Fruit fly (Drosophila melanogaster) whole organism, embryonic: ENCODE data around the gene CG3277.

Source experiments
- Blimp-1 ChIP-seq: fragments of 200-800 bp; sonication (Bioruptor generic); optimal IDR thresholded peaks from 3 replicates; lab custom pipeline; 2018; ENCODE audit warnings: missing biosample characterization, missing genetic modification characterization, mild to moderate bottlenecking, moderate library complexity, missing genetic modification reagents
- CG10209 ChIP-seq: fragments of 200-800 bp; sonication (Bioruptor generic); optimal IDR thresholded peaks from 3 replicates; lab custom pipeline; 2017; ENCODE audit warnings: missing biosample characterization, mild to moderate bottlenecking, missing genetic modification characterization, missing genetic modification reagents
- CG1024 ChIP-seq: fragments of 200-800 bp; sonication (Bioruptor generic); IDR thresholded peaks from 2 replicates; pipeline ENCODE4 v1.3.6; 2022; ENCODE audit warnings: missing biosample characterization, missing genetic modification characterization
- CG12219 ChIP-seq: fragments of 200-800 bp; sonication (Bioruptor generic); optimal IDR thresholded peaks from 3 replicates; lab custom pipeline; 2018; ENCODE audit warnings: missing biosample characterization, mild to moderate bottlenecking, missing genetic modification characterization
- CG12391 ChIP-seq: fragments of 200-800 bp; sonication (Bioruptor generic); optimal IDR thresholded peaks from 3 replicates; lab custom pipeline; 2018; ENCODE audit warnings: missing biosample characterization, mild to moderate bottlenecking, missing genetic modification characterization, moderate library complexity
- CG13424 ChIP-seq: fragments of 200-800 bp; sonication (Bioruptor generic); optimal IDR thresholded peaks from 2 replicates; lab custom pipeline; 2019; ENCODE audit warnings: missing biosample characterization, mild to moderate bottlenecking, missing genetic modification characterization, moderate library complexity
- CG14050 ChIP-seq: fragments of 200-800 bp; sonication (Bioruptor generic); IDR thresholded peaks from 3 replicates; pipeline ENCODE4 v1.3.6; 2022; ENCODE audit warnings: missing biosample characterization, missing genetic modification characterization
- CG15073 ChIP-seq: fragments of 200-800 bp; sonication (Bioruptor generic); optimal IDR thresholded peaks from 2 replicates; lab custom pipeline; 2016; ENCODE audit warnings: missing biosample characterization, missing genetic modification characterization
- CG1529 ChIP-seq: fragments of 200-800 bp; sonication (Bioruptor generic); optimal IDR thresholded peaks from 3 replicates; lab custom pipeline; 2018; ENCODE audit warnings: missing biosample characterization, missing genetic modification characterization
- CG1603 ChIP-seq: fragments of 200-800 bp; sonication (Bioruptor generic); optimal IDR thresholded peaks from 2 replicates; lab custom pipeline; 2019; ENCODE audit warnings: missing biosample characterization, mild to moderate bottlenecking, missing genetic modification characterization, moderate library complexity
- CG1647 ChIP-seq: fragments of 200-800 bp; sonication (Bioruptor generic); optimal IDR thresholded peaks from 3 replicates; lab custom pipeline; 2016; ENCODE audit warnings: missing biosample characterization, missing genetic modification characterization
- CG18262 ChIP-seq: fragments of 200-800 bp; optimal IDR thresholded peaks from 3 replicates; lab custom pipeline; 2019; ENCODE audit warnings: missing biosample characterization, mild to moderate bottlenecking, missing genetic modification characterization, moderate library complexity
- CG18764 ChIP-seq: fragments of 200-800 bp; sonication (Bioruptor generic); optimal IDR thresholded peaks from 3 replicates; lab custom pipeline; 2016; ENCODE audit warnings: missing biosample characterization, missing genetic modification characterization
- CG2678 ChIP-seq: fragments of 200-800 bp; sonication (Bioruptor generic); optimal IDR thresholded peaks from 3 replicates; lab custom pipeline; 2019; ENCODE audit warnings: missing biosample characterization, mild to moderate bottlenecking, missing genetic modification characterization, moderate library complexity
- CG2875 ChIP-seq: fragments of 200-800 bp; sonication (Bioruptor generic); optimal IDR thresholded peaks from 2 replicates; lab custom pipeline; 2017; ENCODE audit warnings: missing biosample characterization, mild to moderate bottlenecking, missing genetic modification characterization, missing genetic modification reagents
- CG31224 ChIP-seq: fragments of 200-800 bp; sonication (Bioruptor generic); IDR thresholded peaks from 2 replicates; pipeline ENCODE4 v1.3.6; 2022; ENCODE audit warnings: missing biosample characterization, missing genetic modification characterization
- CG34422 ChIP-seq: fragments of 200-800 bp; sonication (Bioruptor generic); IDR thresholded peaks from 3 replicates; pipeline ENCODE4 v1.3.6; 2022; ENCODE audit warnings: missing biosample characterization, missing genetic modification characterization
- CG4360 ChIP-seq: fragments of 200-800 bp; sonication (Bioruptor generic); IDR thresholded peaks from 2 replicates; pipeline ENCODE4 v1.3.6; 2022; ENCODE audit warnings: missing biosample characterization, missing genetic modification characterization
- CG6272 ChIP-seq: fragments of 200-800 bp; sonication (Bioruptor generic); IDR thresholded peaks from 2 replicates; pipeline ENCODE4 v1.3.6; 2022; ENCODE audit warnings: missing biosample characterization, missing genetic modification characterization
- CG7372 ChIP-seq: fragments of 200-800 bp; sonication (Bioruptor generic); IDR thresholded peaks from 2 replicates; pipeline ENCODE4 v1.3.6; 2022; ENCODE audit warnings: missing biosample characterization, missing genetic modification characterization
- CG7556 ChIP-seq: fragments of 200-800 bp; sonication (Bioruptor generic); optimal IDR thresholded peaks from 2 replicates; lab custom pipeline; 2017; ENCODE audit warnings: missing biosample characterization, mild to moderate bottlenecking, missing genetic modification characterization
- CG7839 ChIP-seq: fragments of 200-800 bp; sonication (Bioruptor generic); optimal IDR thresholded peaks from 3 replicates; lab custom pipeline; 2018; ENCODE audit warnings: missing biosample characterization, mild to moderate bottlenecking, missing genetic modification characterization, moderate library complexity
- CG8765 ChIP-seq: fragments of 200-800 bp; sonication (Bioruptor generic); IDR thresholded peaks from 2 replicates; pipeline ENCODE4 v1.3.6; 2022; ENCODE audit warnings: missing biosample characterization, missing genetic modification characterization
- CG8924 ChIP-seq: fragments of 200-800 bp; optimal IDR thresholded peaks from 3 replicates; lab custom pipeline; 2019; ENCODE audit warnings: missing biosample characterization, mild to moderate bottlenecking, missing genetic modification characterization, moderate library complexity
- CG9437 ChIP-seq: fragments of 200-800 bp; sonication (Bioruptor generic); optimal IDR thresholded peaks from 2 replicates; lab custom pipeline; 2018; ENCODE audit warnings: missing biosample characterization, mild to moderate bottlenecking, missing genetic modification characterization
- CoRest ChIP-seq: fragments of 200-800 bp; sonication (Bioruptor generic); optimal IDR thresholded peaks from 3 replicates; lab custom pipeline; 2018; ENCODE audit warnings: missing biosample characterization, mild to moderate bottlenecking, missing genetic modification characterization, moderate library complexity
- Dad ChIP-seq: fragments of 200-800 bp; sonication (Bioruptor generic); optimal IDR thresholded peaks from 3 replicates; lab custom pipeline; 2016; ENCODE audit warnings: missing biosample characterization, missing genetic modification characterization
- Dp ChIP-seq: fragments of 200-800 bp; sonication (Bioruptor generic); optimal IDR thresholded peaks from 2 replicates; lab custom pipeline; 2018; ENCODE audit warnings: missing biosample characterization, mild to moderate bottlenecking, missing genetic modification characterization, moderate library complexity
- H2.0 ChIP-seq: fragments of 200-800 bp; sonication (Bioruptor generic); IDR thresholded peaks from 2 replicates; pipeline ENCODE4 v1.3.6; 2022; ENCODE audit warnings: missing biosample characterization, missing genetic modification characterization
- Mes4 ChIP-seq: fragments of 200-800 bp; sonication (Bioruptor generic); optimal IDR thresholded peaks from 2 replicates; lab custom pipeline; 2016; ENCODE audit warnings: missing biosample characterization, missing genetic modification characterization
- Ptx1 ChIP-seq: fragments of 200-800 bp; sonication (Bioruptor generic); IDR thresholded peaks from 2 replicates; pipeline ENCODE4 v1.3.6; 2022; ENCODE audit warnings: missing biosample characterization, missing genetic modification characterization
- Sin3A ChIP-seq: fragments of >200 bp; optimal IDR thresholded peaks from 2 replicates; lab custom pipeline; 2018
- Sox102F ChIP-seq: fragments of 200-800 bp; sonication (Bioruptor generic); optimal IDR thresholded peaks from 2 replicates; lab custom pipeline; 2018; ENCODE audit warnings: missing biosample characterization, mild to moderate bottlenecking, missing genetic modification characterization, moderate library complexity
- Vsx1 ChIP-seq: fragments of 200-800 bp; sonication (Bioruptor generic); optimal IDR thresholded peaks from 2 replicates; lab custom pipeline; 2017; ENCODE audit warnings: missing biosample characterization, mild to moderate bottlenecking, missing genetic modification characterization, missing genetic modification reagents
- amos ChIP-seq: fragments of 200-800 bp; sonication (Bioruptor generic); IDR thresholded peaks from 2 replicates; pipeline ENCODE4 v1.3.6; 2022; ENCODE audit warnings: missing biosample characterization, missing genetic modification characterization; ENCODE audit not compliant: partially characterized antibody
- esg ChIP-seq: fragments of 200-800 bp; sonication (Bioruptor generic); conservative IDR thresholded peaks from 2 replicates; pipeline ENCODE4 v1.3.6; 2022; ENCODE audit warnings: missing biosample characterization, missing genetic modification characterization
- ewg ChIP-seq: fragments of 200-800 bp; sonication (Bioruptor generic); optimal IDR thresholded peaks from 3 replicates; lab custom pipeline; 2017; ENCODE audit warnings: mild to moderate bottlenecking, missing biosample characterization, missing genetic modification reagents, missing genetic modification characterization
- gce ChIP-seq: fragments of 200-800 bp; sonication (Bioruptor generic); IDR thresholded peaks from 3 replicates; pipeline ENCODE4 v1.3.6; 2022; ENCODE audit warnings: missing biosample characterization, missing genetic modification characterization
- her ChIP-seq: fragments of 200-800 bp; sonication (Bioruptor generic); optimal IDR thresholded peaks from 2 replicates; lab custom pipeline; 2016; ENCODE audit warnings: missing biosample characterization, missing genetic modification characterization
- jumu ChIP-seq: fragments of 200-800 bp; sonication (Bioruptor generic); optimal IDR thresholded peaks from 3 replicates; lab custom pipeline; 2016; ENCODE audit warnings: missing biosample characterization, missing genetic modification characterization
- mirr ChIP-seq: fragments of 200-800 bp; sonication (Bioruptor generic); optimal IDR thresholded peaks from 3 replicates; lab custom pipeline; 2018; ENCODE audit warnings: missing biosample characterization, mild to moderate bottlenecking, missing genetic modification characterization
- pita ChIP-seq: fragments of 200-800 bp; sonication (Bioruptor generic); optimal IDR thresholded peaks from 2 replicates; lab custom pipeline; 2017; ENCODE audit warnings: missing biosample characterization, mild to moderate bottlenecking, missing genetic modification characterization
- prd ChIP-seq, 3 experiments: fragments of >200 bp in 2 of 3; fragments of 200-800 bp in 1 of 3; sonication (Bioruptor generic) in 1 of 3; optimal IDR thresholded peaks in 2 of 3; IDR thresholded peaks in 1 of 3; 2 replicates in 2 of 3; 3 replicates in 1 of 3; pipeline versions ENCODE4 v1.3.6 to Lab custom; 2017 to 2022; ENCODE audit warnings: missing biosample characterization in 1 of 3, missing genetic modification characterization in 1 of 3
- slbo ChIP-seq: fragments of 200-800 bp; sonication (Bioruptor generic); IDR thresholded peaks from 2 replicates; pipeline ENCODE4 v1.3.6; 2022; ENCODE audit warnings: missing biosample characterization, missing genetic modification characterization
- slp2 ChIP-seq: fragments of 200-800 bp; sonication (Bioruptor generic); optimal IDR thresholded peaks from 2 replicates; lab custom pipeline; 2016; ENCODE audit warnings: missing biosample characterization, missing genetic modification characterization
- tna ChIP-seq: fragments of 200-800 bp; sonication (Bioruptor generic); IDR thresholded peaks from 2 replicates; pipeline ENCODE4 v1.3.6; 2022; ENCODE audit warnings: missing biosample characterization, missing genetic modification characterization; ENCODE audit not compliant: partially characterized antibody
- zfh1 ChIP-seq: fragments of 200-800 bp; sonication (Bioruptor generic); IDR thresholded peaks from 3 replicates; pipeline ENCODE4 v1.3.6; 2022; ENCODE audit warnings: missing biosample characterization, missing genetic modification characterization

The CG3277 gene

DNA sequence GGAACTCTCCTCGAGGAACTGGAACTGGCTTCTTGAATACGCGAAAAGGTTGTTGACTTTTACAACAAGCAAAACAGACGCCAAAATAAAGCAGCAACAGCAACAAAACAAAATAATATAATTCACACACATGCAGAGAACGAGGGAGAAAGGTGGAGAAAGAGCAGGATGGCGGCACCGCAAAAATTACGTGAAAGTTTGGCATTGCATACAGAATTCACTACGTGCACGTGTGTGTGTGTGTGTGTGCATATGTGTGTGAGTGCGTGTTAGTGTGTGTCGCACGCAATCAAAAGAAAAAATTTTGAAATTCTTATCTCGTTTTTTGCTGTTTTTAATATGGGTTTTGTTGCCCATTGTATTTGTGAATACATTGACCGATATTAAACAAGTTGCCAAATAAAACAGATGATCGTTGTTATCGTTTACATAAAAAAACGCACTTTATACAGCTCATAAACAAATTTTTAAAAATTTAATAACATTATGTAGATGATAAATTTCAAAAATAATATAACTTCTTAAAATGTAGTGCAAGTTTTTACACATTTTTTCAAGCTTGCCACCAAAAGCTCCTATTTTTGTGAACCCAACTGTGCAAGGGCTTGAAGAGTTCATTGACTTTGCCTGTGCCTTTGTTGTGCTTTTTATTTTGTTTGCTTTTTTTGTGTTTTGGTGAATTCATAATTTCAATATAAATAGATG lies 37.5 kb downstream of the CG3277 start (continued):
- peak; percentile 41 for TF ChIP-seq CG2678
- no peak for TF ChIP-seq H2.0
- no peak for TF ChIP-seq CG8765 (GFP tag; lab: Robert Waterston, UW)
- TF ChIP-seq CG9437, result peak; percentile 12
- TF ChIP-seq jumu, result no peak
- TF ChIP-seq CG18262, result peak; percentile 36
- no peak for TF ChIP-seq CG1529
- TF ChIP-seq CG7556 (GFP tag; lab: Kevin White, UChicago), result no peak
- no peak; the same call in 1 of the 2 replicates for TF ChIP-seq Ptx1
- TF ChIP-seq Vsx1 (GFP tag; lab: Kevin White, UChicago), result no peak
- no peak for TF ChIP-seq CG13424 (tag; lab: Kevin White, UChicago)
- no peak for TF ChIP-seq Dp (GFP tag; lab: Kevin White, UChicago)
- no peak for TF ChIP-seq Sin3A (lab: Kevin White, UChicago)
- TF ChIP-seq slp2 (GFP tag; lab: Kevin White, UChicago), result no peak
- TF ChIP-seq CG8924 (tag; lab: Kevin White, UChicago), result no peak
- no peak for TF ChIP-seq CG18764
- no peak for TF ChIP-seq CoRest (tag; lab: Kevin White, UChicago)
- TF ChIP-seq ewg (GFP tag; lab: Kevin White, UChicago), result no peak
- no peak for TF ChIP-seq Mes4 (GFP tag; lab: Kevin White, UChicago)
- TF ChIP-seq CG7839, result peak; percentile 44
- no peak for TF ChIP-seq CG12219
- no peak for TF ChIP-seq CG15073 (GFP tag; lab: Kevin White, UChicago)
- TF ChIP-seq CG1024 (GFP tag; lab: Robert Waterston, UW), result peak; percentile 27; the same call in 1 of the 2 replicates
- no peak for TF ChIP-seq CG34422 (GFP tag; lab: Robert Waterston, UW)
- no peak for TF ChIP-seq pita
- 0 out of 3 replicates have a peak, but pooled peaks have one; percentile 9 for TF ChIP-seq zfh1 (GFP tag; lab: Robert Waterston, UW)

- TF ChIP-seq CG12391, result no peak
- TF ChIP-seq CG7372 (GFP tag; lab: Robert Waterston, UW), result peak; percentile 55
These were observed 38.5 kb downstream of the CG3277 start for dm6 chr2L:3342369-3342768.

DNA sequence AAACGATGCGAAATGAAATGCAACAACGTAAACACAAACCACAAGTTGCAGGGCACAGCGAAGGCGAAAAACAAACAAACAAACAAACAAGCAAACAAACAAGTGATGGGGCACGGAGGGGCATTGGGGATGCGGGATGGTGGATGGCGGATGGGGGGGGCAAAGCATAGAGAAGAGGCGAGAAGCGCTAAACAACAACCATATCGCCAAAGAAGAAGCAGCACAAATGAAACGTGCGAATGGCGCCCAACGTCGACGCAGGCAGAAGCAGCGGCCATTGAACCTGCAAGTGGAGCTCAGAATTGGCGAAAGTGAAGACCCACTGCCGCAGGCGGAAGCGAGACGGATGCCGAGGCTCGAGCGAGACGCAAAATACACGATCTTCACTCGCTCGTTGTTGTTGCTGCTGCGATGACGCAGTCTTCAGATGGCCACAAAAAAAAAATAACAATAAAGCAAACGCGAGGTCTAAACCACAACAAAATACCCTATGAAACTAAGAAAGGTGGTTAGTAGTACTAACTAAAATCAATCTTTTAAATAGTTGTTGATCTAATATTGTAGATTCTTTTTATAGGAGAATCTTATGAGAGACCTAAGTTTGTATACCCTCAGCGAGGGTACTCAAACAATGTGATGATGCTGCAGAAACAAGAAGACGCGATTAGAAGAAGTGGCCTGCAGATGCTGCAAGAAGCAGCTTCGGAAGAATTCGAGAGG lies 42.0 kb downstream of the CG3277 start:
- TF ChIP-seq CG1603 (tag; lab: Kevin White, UChicago) (peak; percentile 28), CG1647 (GFP tag; lab: Kevin White, UChicago) (no peak), Dad (GFP tag; lab: Kevin White, UChicago) (no peak), mirr (no peak), slbo (GFP tag; lab: Robert Waterston, UW) (0 out of 2 replicates have a peak, but pooled peaks have one; percentile 15), gce (GFP tag; lab: Robert Waterston, UW) (no peak), CG6272 (GFP tag; lab: Robert Waterston, UW) (no peak), CG2875 (GFP tag; lab: Kevin White, UChicago) (peak; percentile 13), tna (GFP tag; lab: Robert Waterston, UW) (0 out of 2 replicates have a peak, but pooled peaks have one; percentile 19), her (GFP tag; lab: Kevin White, UChicago) (no peak), prd (optimal IDR thresholded peaks at IDR 0.05; lab: Kevin White, UChicago) (no peak), prd (GFP tag; IDR thresholded peaks at IDR 0.05; lab: Robert Waterston, UW) (peak; percentile 42; the same call in 1 of the 3 replicates), zfh1 (GFP tag; lab: Robert Waterston, UW) (no peak), CG31224 (GFP tag; lab: Robert Waterston, UW) (0 out of 2 replicates have a peak, but pooled peaks have one; percentile 20), CG10209 (GFP tag; lab: Kevin White, UChicago) (no peak), CG4360 (GFP tag; lab: Robert Waterston, UW) (peak; percentile 41), CG14050 (GFP tag; lab: Robert Waterston, UW) (no peak), Sox102F (GFP tag; lab: Kevin White, UChicago) (no peak), Blimp-1 (GFP tag; lab: Kevin White, UChicago) (peak; percentile 81), amos (no peak), esg (GFP tag; lab: Robert Waterston, UW) (no peak)
